Worm (Caenorhabditis elegans) whole organism, L2 larva: ENCODE results near the gene T25D3.4.

Source experiments
- lsy-2 ChIP-seq, 2 experiments: fragments of 150-350 bp in 1 of 2; sonication (generic microtip) in 1 of 2; optimal IDR thresholded peaks; 2 replicates each; lab custom pipeline; 2014 to 2017; ENCODE audit warnings: missing biosample characterization in 2 of 2, missing genetic modification characterization in 2 of 2
- mab-5 ChIP-seq: fragments of 150-350 bp; optimal IDR thresholded peaks from 2 replicates; lab custom pipeline; 2014; ENCODE audit warnings: missing biosample characterization, missing genetic modification characterization
- nhr-25 ChIP-seq: fragments of 150-350 bp; sonication (generic microtip); optimal IDR thresholded peaks from 3 replicates; lab custom pipeline; 2014; ENCODE audit warnings: missing biosample characterization, missing genetic modification characterization
- unc-62 ChIP-seq: fragments of 150-350 bp; optimal IDR thresholded peaks from 2 replicates; lab custom pipeline; 2014; ENCODE audit warnings: missing biosample characterization, missing genetic modification reagents, missing genetic modification characterization
- ztf-11 ChIP-seq: sonication (generic microtip); optimal IDR thresholded peaks from 2 replicates; lab custom pipeline; 2017; ENCODE audit warnings: missing biosample characterization, missing genetic modification characterization

DNA sequence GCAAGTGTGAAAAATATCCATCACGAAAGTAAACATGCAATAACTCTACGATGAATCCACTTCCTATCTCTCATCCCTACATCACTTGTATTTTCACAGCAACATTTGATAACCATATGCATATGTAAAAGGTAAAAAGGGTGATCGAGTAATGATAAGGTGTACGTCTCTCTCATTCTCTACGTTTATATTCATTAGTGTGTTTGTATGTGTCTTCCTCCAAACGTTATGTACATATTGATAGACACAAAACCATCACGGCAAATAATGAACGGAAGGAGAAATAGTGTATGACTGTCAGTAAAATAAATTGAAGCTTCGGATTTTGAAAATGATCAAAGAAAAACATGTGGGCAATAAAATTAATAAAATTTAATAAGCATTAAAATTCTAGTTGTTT lies 24.5 kb upstream of the T25D3.4 start:
- TF ChIP-seq ztf-11 (tag; lab: Kevin White, UChicago) (no peak), nhr-25 (tag; lab: Kevin White, UChicago) (no peak), lsy-2 (tag; optimal IDR thresholded peaks at IDR 0.05; lab: Kevin White, UChicago) (no peak), mab-5 (tag; lab: Kevin White, UChicago) (no peak), unc-62 (GFP tag; lab: Kevin White, UChicago) (no peak)
